Fruit fly (Drosophila melanogaster): ENCODE results near the gene His4r.

His4r gene

dm6 chr3R:14654976-14655896, 29.7 kb downstream of the His4r start (continued):
- TF ChIP-seq D19A (tag; optimal IDR thresholded peaks at IDR 0.05) (peak; percentile 92), cad (GFP tag; optimal IDR thresholded peaks at IDR 0.05) (no peak), crc (GFP tag; optimal IDR thresholded peaks at IDR 0.05) (peak; percentile 86), tin (GFP tag; optimal IDR thresholded peaks at IDR 0.05) (peak; percentile 91), CG10431 (GFP tag; optimal IDR thresholded peaks at IDR 0.05) (peak; percentile 83), sim (GFP tag; IDR thresholded peaks at IDR 0.05) (peak; percentile 89), fd3F (GFP tag; optimal IDR thresholded peaks at IDR 0.05) (peak; percentile 91), ci (GFP tag; IDR thresholded peaks at IDR 0.05) (peak; percentile 96), MTF-1 (GFP tag; optimal IDR thresholded peaks at IDR 0.05; ENCODE audit: borderline replicate concordance) (peak; percentile 90), Atf3 (GFP tag; optimal IDR thresholded peaks at IDR 0.05) (peak; percentile 87), Dref (GFP tag; IDR thresholded peaks at IDR 0.05) (peak; percentile 73), gfzf (GFP tag; optimal IDR thresholded peaks at IDR 0.05) (no peak), z (GFP tag; IDR thresholded peaks at IDR 0.05) (peak; percentile 55; the same call in 1 of the 3 replicates), CG13123 (GFP tag; optimal IDR thresholded peaks at IDR 0.05) (peak; percentile 66), CG14710 (tag; optimal IDR thresholded peaks at IDR 0.05) (peak; percentile 92), Poxn (GFP tag; IDR thresholded peaks at IDR 0.05) (peak; percentile 70), Dad (GFP tag; optimal IDR thresholded peaks at IDR 0.05) (peak; percentile 80), unpg (GFP tag; optimal IDR thresholded peaks at IDR 0.05) (peak; percentile 96), hb (GFP tag; IDR thresholded peaks at IDR 0.05; ENCODE audit: partially characterized antibody) (no peak), lilli (GFP tag; optimal IDR thresholded peaks at IDR 0.05) (peak; percentile 95), CG2199 (GFP tag; IDR thresholded peaks at IDR 0.05) (peak; percentile 78; the same call in 2 of the 3 replicates), CG4424 (GFP tag; optimal IDR thresholded peaks at IDR 0.05) (peak; percentile 91), nmo (GFP tag; optimal IDR thresholded peaks at IDR 0.05) (peak; percentile 93), Optix (GFP tag; IDR thresholded peaks at IDR 0.05) (peak; percentile 91), Jarid2 (GFP tag; optimal IDR thresholded peaks at IDR 0.05) (peak; percentile 80), CG4360 (GFP tag; IDR thresholded peaks at IDR 0.05) (peak; percentile 88), pan (optimal IDR thresholded peaks at IDR 0.05) (no peak), pan (GFP tag; optimal IDR thresholded peaks at IDR 0.05 in 1 of 2, IDR thresholded peaks at IDR 0.05 in 1 of 2) (peak in 1 of 2 experiments; percentile 93), da (GFP tag; optimal IDR thresholded peaks at IDR 0.05) (peak; percentile 88), CG10366 (GFP tag; IDR thresholded peaks at IDR 0.05) (peak; percentile 92), wek (GFP tag; optimal IDR thresholded peaks at IDR 0.05) (peak; percentile 87), ab (GFP tag; optimal IDR thresholded peaks at IDR 0.05) (peak; percentile 75), CG12391 (tag; optimal IDR thresholded peaks at IDR 0.05) (peak; percentile 92), toy (GFP tag; IDR thresholded peaks at IDR 0.05) (0 out of 2 replicates have a peak, but pooled peaks have one; percentile 56), unc-4 (GFP tag; IDR thresholded peaks at IDR 0.05; ENCODE audit: partially characterized antibody) (peak; percentile 66), CG14050 (GFP tag; IDR thresholded peaks at IDR 0.05) (peak; percentile 89), Hey (tag; optimal IDR thresholded peaks at IDR 0.05) (peak; percentile 81), CG7556 (GFP tag; optimal IDR thresholded peaks at IDR 0.05) (peak; percentile 93), dan (GFP tag; IDR thresholded peaks at IDR 0.05) (no peak; the same call in 1 of the 2 replicates), HLH3B (GFP tag; IDR thresholded peaks at IDR 0.05) (peak; percentile 89), tll (GFP tag; optimal IDR thresholded peaks at IDR 0.05) (peak in 1 of 2 experiments; percentile 34), CG10654 (GFP tag; optimal IDR thresholded peaks at IDR 0.05) (peak; percentile 82), fd96Cb (tag; optimal IDR thresholded peaks at IDR 0.05) (peak; percentile 90), Rx (GFP tag; IDR thresholded peaks at IDR 0.05) (peak; percentile 92), CG1792 (GFP tag; optimal IDR thresholded peaks at IDR 0.05) (peak; percentile 89), CG10274 (GFP tag; optimal IDR thresholded peaks at IDR 0.05) (peak; percentile 86), ato (GFP tag; IDR thresholded peaks at IDR 0.05; ENCODE audit: partially characterized antibody) (no peak), ind (GFP tag; optimal IDR thresholded peaks at IDR 0.05) (peak; percentile 91), CG11093 (GFP tag; IDR thresholded peaks at IDR 0.05) (peak; percentile 88)
